Fruit fly (Drosophila melanogaster): ENCODE measurements around the gene hemo.

- TF ChIP-seq topi (GFP tag; optimal IDR thresholded peaks at IDR 0.05) (no peak), CG3919 (GFP tag; optimal IDR thresholded peaks at IDR 0.05) (no peak), Ets96B (tag; optimal IDR thresholded peaks at IDR 0.05) (no peak)
These were observed 33.4 kb upstream of the hemo start, which contains the start of gene Tssk for dm6 chr3R:18598391-18598790.

All from whole organism, prepupa.